Fruit fly (Drosophila melanogaster): ENCODE measurements around the gene Srrm234.

The Srrm234 gene

DNA sequence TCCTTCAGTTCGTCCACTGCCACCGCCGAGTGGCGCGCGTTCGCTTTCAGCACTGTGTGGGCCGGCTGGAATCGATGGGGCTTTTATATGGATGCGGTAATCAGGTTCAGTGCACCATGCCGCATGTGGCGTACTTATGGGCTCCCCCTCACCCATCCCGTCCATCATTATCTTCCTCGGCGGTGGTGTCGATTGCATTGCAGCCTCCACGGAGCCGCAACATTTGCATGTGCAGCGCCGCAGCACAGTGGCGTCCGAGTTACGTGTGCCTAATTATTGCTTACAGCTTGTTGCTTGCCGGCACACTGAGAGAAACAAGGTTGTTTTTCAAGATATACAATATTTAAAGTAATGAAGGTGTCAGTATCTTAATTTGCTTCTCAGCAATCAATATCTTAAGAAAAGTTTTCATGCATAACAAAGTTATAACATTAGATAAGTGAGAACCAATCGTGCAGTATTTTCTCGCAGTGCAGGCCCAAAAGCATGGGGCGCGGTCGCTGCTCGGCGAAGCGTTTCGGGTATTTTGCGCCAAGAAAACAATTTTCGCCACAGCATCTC, 37.6 kb upstream of the Srrm234 start, which contains the start of gene CG13931 (continued):
- peak; percentile 17 to 38 for TF ChIP-seq ss (GFP tag; optimal IDR thresholded peaks at IDR 0.05)
- TF ChIP-seq Eip78C (GFP tag), result peak; percentile 90
- peak; percentile 53 for TF ChIP-seq achi (GFP tag; optimal IDR thresholded peaks at IDR 0.05)
- peak; percentile 76 for TF ChIP-seq pdm3 (GFP tag; optimal IDR thresholded peaks at IDR 0.05)
- peak; percentile 65 for TF ChIP-seq acj6 (GFP tag; optimal IDR thresholded peaks at IDR 0.05)
- peak; percentile 67 for TF ChIP-seq CG6792 (GFP tag; optimal IDR thresholded peaks at IDR 0.05)
- TF ChIP-seq CG8119 (GFP tag; IDR thresholded peaks at IDR 0.05), result peak; percentile 82
- TF ChIP-seq lz (GFP tag; optimal IDR thresholded peaks at IDR 0.05), result peak; percentile 60
- TF ChIP-seq CG7368 (GFP tag; optimal IDR thresholded peaks at IDR 0.05), result peak; percentile 72
- TF ChIP-seq dsx (GFP tag; optimal IDR thresholded peaks at IDR 0.05; ENCODE audit: poor library complexity, severe bottlenecking), result peak; percentile 53
- peak; percentile 68 for TF ChIP-seq OdsH (GFP tag; optimal IDR thresholded peaks at IDR 0.05)
- peak; percentile 45 for TF ChIP-seq CG9139 (GFP tag; optimal IDR thresholded peaks at IDR 0.05)
- TF ChIP-seq CG3919 (GFP tag; optimal IDR thresholded peaks at IDR 0.05), result peak; percentile 72
- TF ChIP-seq Blimp-1 (GFP tag; optimal IDR thresholded peaks at IDR 0.05), result no peak
- TF ChIP-seq Hr39 (GFP tag; optimal IDR thresholded peaks at IDR 0.05), result peak; percentile 68
- peak; percentile 5 for TF ChIP-seq CG8319 (GFP tag; optimal IDR thresholded peaks at IDR 0.05)
- TF ChIP-seq Sox15 (GFP tag; optimal IDR thresholded peaks at IDR 0.05), result peak; percentile 37
- peak; percentile 67 for TF ChIP-seq CG10669 (GFP tag; optimal IDR thresholded peaks at IDR 0.05)
- peak; percentile 72 for TF ChIP-seq CG10631 (GFP tag; optimal IDR thresholded peaks at IDR 0.05)
- TF ChIP-seq CG32006 (GFP tag; optimal IDR thresholded peaks at IDR 0.05), result peak; percentile 79
- TF ChIP-seq CG34406 (GFP tag; optimal IDR thresholded peaks at IDR 0.05), result peak; percentile 60
- TF ChIP-seq Smox (GFP tag; optimal IDR thresholded peaks at IDR 0.05), result peak; percentile 51
- peak; percentile 54 for TF ChIP-seq CG3032 (tag; optimal IDR thresholded peaks at IDR 0.05)
- peak; percentile 65 for TF ChIP-seq Eip75B (GFP tag; optimal IDR thresholded peaks at IDR 0.05)
- peak; percentile 57 for TF ChIP-seq spab (GFP tag; optimal IDR thresholded peaks at IDR 0.05)
- peak; percentile 56 for TF ChIP-seq CG8632 (GFP tag; optimal IDR thresholded peaks at IDR 0.05)
- no peak for TF ChIP-seq Hr38 (GFP tag; optimal IDR thresholded peaks at IDR 0.05)
- peak; percentile 72 for TF ChIP-seq net (GFP tag; optimal IDR thresholded peaks at IDR 0.05)
- peak; percentile 40 for TF ChIP-seq CG11902 (GFP tag; optimal IDR thresholded peaks at IDR 0.05)
- peak; percentile 64 for TF ChIP-seq CG1621 (tag; optimal IDR thresholded peaks at IDR 0.05)

DNA sequence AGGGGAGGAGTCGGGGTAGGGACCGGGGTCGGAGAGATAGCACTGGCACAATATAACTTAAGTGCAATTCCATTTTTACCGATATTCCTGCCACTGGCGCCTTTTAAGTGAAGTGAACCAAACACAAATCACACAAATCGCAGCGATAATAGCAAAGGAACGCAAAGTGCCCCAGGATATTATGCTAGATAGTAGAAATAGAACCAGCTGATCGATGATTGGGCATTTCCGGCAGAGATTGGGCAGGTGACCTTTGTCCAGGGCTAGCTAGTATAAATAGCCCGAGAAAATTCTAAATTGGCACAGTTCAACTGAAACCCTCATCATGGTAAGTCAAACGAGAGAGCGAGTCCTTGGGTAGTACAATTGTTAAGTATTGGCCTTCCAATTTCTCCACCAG, 29.5 kb upstream of the Srrm234 start, which contains the start of gene CG12011:
CG12011 (plus strand) TSS at position 301 of the 400 bp plus-strand sequence.
- no peak for TF ChIP-seq Ets21C (GFP tag; optimal IDR thresholded peaks at IDR 0.05)
- TF ChIP-seq Gug (GFP tag; IDR thresholded peaks at IDR 0.05), result no peak
- TF ChIP-seq CG8119 (GFP tag; IDR thresholded peaks at IDR 0.05), result no peak
- no peak for TF ChIP-seq salr (GFP tag; optimal IDR thresholded peaks at IDR 0.05)
- no peak for TF ChIP-seq cyc (GFP tag; optimal IDR thresholded peaks at IDR 0.05)

DNA sequence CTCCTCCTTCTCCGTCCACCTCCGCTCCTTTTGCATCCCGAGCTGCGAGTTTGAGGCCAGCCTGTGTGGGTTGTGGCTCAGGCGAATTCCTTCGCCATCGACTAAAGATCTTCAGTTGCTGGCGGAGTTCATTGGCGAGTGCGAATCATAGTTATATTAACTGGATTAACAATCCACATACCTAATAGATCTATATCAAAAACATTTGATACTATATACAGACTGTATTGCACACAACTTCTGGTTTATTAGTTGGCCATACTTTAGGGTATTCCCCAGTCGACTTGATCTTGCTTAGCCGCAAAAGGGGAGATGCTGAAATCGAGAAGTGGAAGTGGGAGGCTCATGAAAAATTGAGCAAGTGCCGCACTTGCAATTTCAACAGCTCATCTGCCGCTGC, 28.0 kb upstream of the Srrm234 start:
- peak; percentile 17 for TF ChIP-seq CG10631 (GFP tag; optimal IDR thresholded peaks at IDR 0.05)
- TF ChIP-seq Ets96B (tag; optimal IDR thresholded peaks at IDR 0.05), result peak; percentile 69
- no peak for TF ChIP-seq CG11294 (GFP tag; IDR thresholded peaks at IDR 0.05)
- TF ChIP-seq CG9139 (GFP tag; optimal IDR thresholded peaks at IDR 0.05), result peak; percentile 10
- TF ChIP-seq CG6163 (GFP tag; IDR thresholded peaks at IDR 0.05), result peak; percentile 35; the same call in 1 of the 3 replicates
- TF ChIP-seq CG10669 (GFP tag; optimal IDR thresholded peaks at IDR 0.05), result peak; percentile 68
- 0 out of 3 replicates have a peak, but pooled peaks have one; percentile 19 for TF ChIP-seq CG8119 (GFP tag; IDR thresholded peaks at IDR 0.05)
- TF ChIP-seq CG3919 (GFP tag; optimal IDR thresholded peaks at IDR 0.05), result peak; percentile 46
- TF ChIP-seq spab (GFP tag; optimal IDR thresholded peaks at IDR 0.05), result peak; percentile 51
- peak; percentile 48 for TF ChIP-seq CG3032 (tag; optimal IDR thresholded peaks at IDR 0.05)
- TF ChIP-seq fd59A (GFP tag; optimal IDR thresholded peaks at IDR 0.05), result peak; percentile 18
- TF ChIP-seq Blimp-1 (GFP tag; optimal IDR thresholded peaks at IDR 0.05), result no peak
- peak; percentile 32 for TF ChIP-seq CG6808 (GFP tag; optimal IDR thresholded peaks at IDR 0.05)
- TF ChIP-seq salr (GFP tag; optimal IDR thresholded peaks at IDR 0.05), result peak in 1 of 2 experiments; percentile 26
- no peak for TF ChIP-seq CG16779 (tag; optimal IDR thresholded peaks at IDR 0.05)
- no peak for TF ChIP-seq svp (GFP tag)
- TF ChIP-seq cyc (GFP tag; optimal IDR thresholded peaks at IDR 0.05), result peak; percentile 23
- peak; percentile 32 for TF ChIP-seq achi (GFP tag; optimal IDR thresholded peaks at IDR 0.05)
- TF ChIP-seq Eip78C (GFP tag), result peak; percentile 74
